Worm (Caenorhabditis elegans) whole organism, L1 larva: Measurements from ENCODE around the gene hmg-12.

ENCODE experiments used
- C04F5.9 ChIP-seq: sonication (generic microtip); optimal IDR thresholded peaks from 2 replicates; lab custom pipeline; 2016; ENCODE audit warnings: missing genetic modification characterization, missing compliant biosample characterization
- C16A3.4 ChIP-seq: fragments of 150-350 bp; optimal IDR thresholded peaks from 2 replicates; lab custom pipeline; 2014; ENCODE audit warnings: missing biosample characterization, missing genetic modification characterization
- C34B4.2 ChIP-seq: sonication (generic microtip); optimal IDR thresholded peaks from 2 replicates; lab custom pipeline; 2017; ENCODE audit warnings: mild to moderate bottlenecking, missing genetic modification characterization, missing compliant biosample characterization
- F16B12.6 ChIP-seq: fragments of 150-350 bp; optimal IDR thresholded peaks from 2 replicates; lab custom pipeline; 2014; ENCODE audit warnings: missing biosample characterization, missing genetic modification characterization
- aha-1 ChIP-seq: fragments of 150-350 bp; optimal IDR thresholded peaks from 2 replicates; lab custom pipeline; 2014; ENCODE audit warnings: missing biosample characterization, missing genetic modification characterization
- aly-2 ChIP-seq: fragments of 150-350 bp; optimal IDR thresholded peaks from 2 replicates; lab custom pipeline; 2014; ENCODE audit warnings: missing biosample characterization, missing genetic modification characterization
- blmp-1 ChIP-seq: fragments of 150-350 bp; optimal IDR thresholded peaks from 2 replicates; lab custom pipeline; 2014; ENCODE audit warnings: missing biosample characterization, missing genetic modification characterization
- ceh-82 ChIP-seq, 3 experiments: fragments of 150-350 bp in 1 of 3; sonication (generic microtip) in 2 of 3; optimal IDR thresholded peaks; 2 replicates each; lab custom pipeline; 2014 to 2017; ENCODE audit warnings: missing biosample characterization in 3 of 3, missing genetic modification characterization in 3 of 3
- ceh-90 ChIP-seq: sonication (generic microtip); optimal IDR thresholded peaks from 2 replicates; lab custom pipeline; 2016; ENCODE audit warnings: missing genetic modification characterization, missing compliant biosample characterization
- ces-1 ChIP-seq: fragments of 150-350 bp; optimal IDR thresholded peaks from 2 replicates; lab custom pipeline; 2014; ENCODE audit warnings: missing biosample characterization, missing genetic modification reagents, missing genetic modification characterization
- dpl-1 ChIP-seq, 3 experiments: fragments of 150-350 bp in 2 of 3; sonication (generic microtip) in 1 of 3; optimal IDR thresholded peaks; 2 replicates each; lab custom pipeline; 2014 to 2017; ENCODE audit warnings: missing biosample characterization in 3 of 3, missing genetic modification characterization in 3 of 3, missing genetic modification reagents in 3 of 3
- dsc-1 ChIP-seq: sonication (generic microtip); optimal IDR thresholded peaks from 2 replicates; lab custom pipeline; 2016; ENCODE audit warnings: mild to moderate bottlenecking, missing genetic modification characterization, missing compliant biosample characterization
- efl-3 ChIP-seq: fragments of 200-800 bp; sonication (Bioruptor generic); optimal IDR thresholded peaks from 2 replicates; lab custom pipeline; 2018; ENCODE audit warnings: mild to moderate bottlenecking, missing genetic modification characterization, missing compliant biosample characterization
- egl-13 ChIP-seq: sonication (generic microtip); optimal IDR thresholded peaks from 2 replicates; lab custom pipeline; 2016; ENCODE audit warnings: missing genotype, missing genetic modification reagents, missing genetic modification characterization, missing compliant biosample characterization
- elt-2 ChIP-seq: sonication (generic microtip); optimal IDR thresholded peaks from 2 replicates; lab custom pipeline; 2016; ENCODE audit warnings: missing genetic modification characterization, mild to moderate bottlenecking, inconsistent platforms, missing compliant biosample characterization, missing genetic modification reagents
- ets-5 ChIP-seq: fragments of 200-800 bp; sonication (Bioruptor generic); IDR thresholded peaks from 2 replicates; pipeline ENCODE4 v1.3.6; 2022; ENCODE audit warnings: missing genetic modification characterization, missing compliant biosample characterization
- fkh-4 ChIP-seq: sonication (generic microtip); optimal IDR thresholded peaks from 2 replicates; lab custom pipeline; 2016; ENCODE audit warnings: missing compliant biosample characterization, missing genetic modification characterization, borderline replicate concordance
- grh-1 ChIP-seq: fragments of 200-800 bp; sonication (Bioruptor generic); IDR thresholded peaks from 2 replicates; pipeline ENCODE4 v1.3.6; 2022; ENCODE audit warnings: missing genetic modification reagents, missing genetic modification characterization, missing compliant biosample characterization
- hlh-17 ChIP-seq: fragments of 200-800 bp; sonication (Bioruptor generic); optimal IDR thresholded peaks from 2 replicates; lab custom pipeline; 2018; ENCODE audit warnings: missing genetic modification characterization, mild to moderate bottlenecking, missing compliant biosample characterization, moderate library complexity, borderline replicate concordance
- hpl-2 ChIP-seq: fragments of 150-350 bp; optimal IDR thresholded peaks from 2 replicates; lab custom pipeline; 2014; ENCODE audit warnings: missing biosample characterization, missing genetic modification reagents, missing genetic modification characterization
- lin-13 ChIP-seq: fragments of 150-350 bp; optimal IDR thresholded peaks from 2 replicates; lab custom pipeline; 2014; ENCODE audit warnings: missing biosample characterization, missing genetic modification reagents, missing genetic modification characterization
- lin-15B ChIP-seq: fragments of 150-350 bp; sonication (generic microtip); optimal IDR thresholded peaks from 3 replicates; lab custom pipeline; 2014; ENCODE audit warnings: missing biosample characterization, missing genetic modification characterization
- lin-35 ChIP-seq, 2 experiments: fragments of 150-350 bp; optimal IDR thresholded peaks; 2 replicates each; lab custom pipeline; 2014; ENCODE audit warnings: missing biosample characterization in 2 of 2, missing genetic modification characterization in 2 of 2, missing genetic modification reagents in 2 of 2
- mef-2 ChIP-seq: fragments of 150-350 bp; optimal IDR thresholded peaks from 2 replicates; lab custom pipeline; 2014; ENCODE audit warnings: missing biosample characterization, missing genetic modification characterization
- nhr-11 ChIP-seq: fragments of 150-350 bp; optimal IDR thresholded peaks from 2 replicates; lab custom pipeline; 2014; ENCODE audit warnings: missing biosample characterization, missing genetic modification characterization
- nhr-12 ChIP-seq: sonication (generic microtip); optimal IDR thresholded peaks from 2 replicates; lab custom pipeline; 2017; ENCODE audit warnings: missing biosample characterization, missing genetic modification characterization
- nhr-19 ChIP-seq: fragments of 200-800 bp; sonication (Bioruptor generic); conservative IDR thresholded peaks from 2 replicates; pipeline ENCODE4 v1.3.6; 2022; ENCODE audit warnings: missing genetic modification characterization, missing compliant biosample characterization
- nhr-20 ChIP-seq: sonication (generic microtip); optimal IDR thresholded peaks from 2 replicates; lab custom pipeline; 2016; ENCODE audit warnings: mild to moderate bottlenecking, missing genetic modification characterization, missing compliant biosample characterization
- nhr-237 ChIP-seq: fragments of 150-350 bp; optimal IDR thresholded peaks from 2 replicates; lab custom pipeline; 2014; ENCODE audit warnings: missing biosample characterization, missing genetic modification characterization
- nhr-28 ChIP-seq: fragments of 150-350 bp; optimal IDR thresholded peaks from 2 replicates; lab custom pipeline; 2014; ENCODE audit warnings: missing biosample characterization, missing genetic modification characterization
- nhr-71 ChIP-seq: sonication (generic microtip); optimal IDR thresholded peaks from 2 replicates; lab custom pipeline; 2016; ENCODE audit warnings: mild to moderate bottlenecking, missing genetic modification characterization, moderate library complexity, missing compliant biosample characterization
- nhr-76 ChIP-seq: sonication (generic microtip); optimal IDR thresholded peaks from 2 replicates; lab custom pipeline; 2017; ENCODE audit warnings: missing biosample characterization, missing genetic modification characterization
- nhr-77 ChIP-seq: fragments of 150-350 bp; optimal IDR thresholded peaks from 2 replicates; lab custom pipeline; 2014; ENCODE audit warnings: missing biosample characterization, missing genetic modification characterization
- nhr-84 ChIP-seq: sonication (generic microtip); optimal IDR thresholded peaks from 2 replicates; lab custom pipeline; 2017; ENCODE audit warnings: missing biosample characterization, missing genetic modification characterization
- nhr-85 ChIP-seq: sonication (generic microtip); peaks from one replicate; lab custom pipeline; 2016; ENCODE audit warnings: missing genetic modification characterization, inconsistent platforms, missing compliant biosample characterization
- nhr-90 ChIP-seq: sonication (generic microtip); optimal IDR thresholded peaks from 2 replicates; lab custom pipeline; 2016; ENCODE audit warnings: mild to moderate bottlenecking, missing genetic modification characterization, missing compliant biosample characterization; ENCODE audit not compliant: poor library complexity
- skn-1 ChIP-seq: fragments of 150-350 bp; optimal IDR thresholded peaks from 2 replicates; lab custom pipeline; 2014; ENCODE audit warnings: missing biosample characterization, missing genetic modification characterization
- snu-23 ChIP-seq: sonication (generic microtip); optimal IDR thresholded peaks from 2 replicates; lab custom pipeline; 2016; ENCODE audit warnings: missing genetic modification characterization, missing compliant biosample characterization
- sox-4 ChIP-seq: sonication (generic microtip); optimal IDR thresholded peaks from 2 replicates; lab custom pipeline; 2016; ENCODE audit warnings: missing genetic modification characterization, missing compliant biosample characterization
- sptf-1 ChIP-seq: fragments of 150-350 bp; optimal IDR thresholded peaks from 2 replicates; lab custom pipeline; 2014; ENCODE audit warnings: missing biosample characterization, missing genetic modification characterization
- swsn-7 ChIP-seq: sonication (generic microtip); optimal IDR thresholded peaks from 2 replicates; lab custom pipeline; 2016; ENCODE audit warnings: missing genetic modification characterization, missing compliant biosample characterization
- tbx-2 ChIP-seq: sonication (generic microtip); optimal IDR thresholded peaks from 2 replicates; lab custom pipeline; 2016; ENCODE audit warnings: missing genetic modification characterization, missing compliant biosample characterization
- tlp-1 ChIP-seq: fragments of 150-350 bp; optimal IDR thresholded peaks from 2 replicates; lab custom pipeline; 2014; ENCODE audit warnings: missing biosample characterization, missing genetic modification characterization
- unc-130 ChIP-seq: fragments of 150-350 bp; optimal IDR thresholded peaks from 2 replicates; lab custom pipeline; 2017; ENCODE audit warnings: missing biosample characterization, missing genetic modification characterization, inconsistent platforms
- unc-30 ChIP-seq: sonication (generic microtip); optimal IDR thresholded peaks from 2 replicates; lab custom pipeline; 2017; ENCODE audit warnings: missing biosample characterization, missing genetic modification characterization
- unc-86 ChIP-seq: sonication (generic microtip); optimal IDR thresholded peaks from 2 replicates; lab custom pipeline; 2016; ENCODE audit warnings: missing genetic modification characterization, missing compliant biosample characterization
- vab-15 ChIP-seq: sonication (generic microtip); optimal IDR thresholded peaks from 2 replicates; lab custom pipeline; 2017; ENCODE audit warnings: missing genotype, mild to moderate bottlenecking, missing genetic modification characterization, missing compliant biosample characterization
- zag-1 ChIP-seq: fragments of 150-350 bp; optimal IDR thresholded peaks from 2 replicates; lab custom pipeline; 2014; ENCODE audit warnings: missing biosample characterization, missing genetic modification characterization
- zip-4 ChIP-seq: fragments of 200-800 bp; sonication (Bioruptor generic); optimal IDR thresholded peaks from 2 replicates; lab custom pipeline; 2018; ENCODE audit warnings: mild to moderate bottlenecking, missing genetic modification characterization, moderate library complexity, missing compliant biosample characterization
- ztf-11 ChIP-seq, 2 experiments: sonication (generic microtip); optimal IDR thresholded peaks; 2 replicates each; lab custom pipeline; 2016 to 2017; ENCODE audit warnings: missing genetic modification characterization in 2 of 2, missing biosample characterization in 1 of 2, missing compliant biosample characterization in 1 of 2

Gene hmg-12

ce11 chrII:11958793-11959574, 42.7 kb downstream of the hmg-12 start (continued):
- TF ChIP-seq ces-1 (GFP tag; lab: Kevin White, UChicago) (no peak), dsc-1 (tag; lab: Kevin White, UChicago) (peak; percentile 70), nhr-11 (tag; lab: Kevin White, UChicago) (no peak), zip-4 (GFP tag; lab: Kevin White, UChicago) (no peak), F16B12.6 (tag; lab: Kevin White, UChicago) (no peak), C34B4.2 (tag; lab: Kevin White, UChicago) (no peak), lin-15B (no peak), ceh-90 (no peak), nhr-12 (no peak), vab-15 (peak; percentile 8), snu-23 (GFP tag; lab: Kevin White, UChicago) (peak; percentile 87), elt-2 (tag; lab: Kevin White, UChicago) (no peak), sptf-1 (tag; lab: Kevin White, UChicago) (no peak), swsn-7 (tag; lab: Kevin White, UChicago) (peak; percentile 65), aha-1 (tag; lab: Kevin White, UChicago) (no peak), grh-1 (no peak), lin-13 (peak; percentile 49), nhr-28 (tag; lab: Kevin White, UChicago) (no peak), hlh-17 (GFP tag; lab: Kevin White, UChicago) (no peak), tlp-1 (tag; lab: Kevin White, UChicago) (no peak), C16A3.4 (tag; lab: Kevin White, UChicago) (peak; percentile 61), nhr-84 (no peak), ets-5 (GFP tag; lab: Robert Waterston, UW) (no peak), dpl-1 (GFP tag; optimal IDR thresholded peaks at IDR 0.05; lab: Kevin White, UChicago) (peak; percentile 38 to 58 (median 42)), nhr-71 (peak; percentile 71), unc-30 (tag; lab: Kevin White, UChicago) (no peak), nhr-85 (peak; percentile 54), blmp-1 (peak; percentile 20), skn-1 (tag; lab: Kevin White, UChicago) (peak; percentile 30), hpl-2 (GFP tag; lab: Kevin White, UChicago) (no peak), unc-86 (tag; lab: Kevin White, UChicago) (peak; percentile 47), tbx-2 (tag; lab: Kevin White, UChicago) (peak; percentile 57), efl-3 (GFP tag; lab: Kevin White, UChicago) (no peak), lin-35 (GFP tag; optimal IDR thresholded peaks at IDR 0.05; lab: Kevin White, UChicago) (peak; percentile 58 to 76)

- TF ChIP-seq nhr-90 (tag; lab: Kevin White, UChicago) (peak; percentile 71), nhr-19 (GFP tag; lab: Robert Waterston, UW) (peak; percentile 77), C04F5.9 (peak; percentile 20), nhr-76 (tag; lab: Kevin White, UChicago) (no peak), grh-1 (peak; percentile 46; the same call in 1 of the 2 replicates), dsc-1 (tag; lab: Kevin White, UChicago) (peak; percentile 81), ztf-11 (tag; optimal IDR thresholded peaks at IDR 0.05; lab: Kevin White, UChicago) (peak in 1 of 2 experiments; percentile 58), aly-2 (no peak), mef-2 (tag; lab: Kevin White, UChicago) (peak; percentile 14), nhr-20 (tag; lab: Kevin White, UChicago) (peak; percentile 56), unc-130 (tag; lab: Kevin White, UChicago) (peak; percentile 60), ets-5 (GFP tag; lab: Robert Waterston, UW) (no peak), nhr-84 (no peak), zag-1 (tag; lab: Kevin White, UChicago) (no peak), nhr-77 (peak; percentile 47), nhr-237 (no peak), ceh-82 (tag; optimal IDR thresholded peaks at IDR 0.05; lab: Kevin White, UChicago) (peak; percentile 65 to 76 (median 68)), sox-4 (tag; lab: Kevin White, UChicago) (peak; percentile 27), efl-3 (GFP tag; lab: Kevin White, UChicago) (no peak), nhr-12 (no peak), egl-13 (tag; lab: Kevin White, UChicago) (peak; percentile 76), ces-1 (GFP tag; lab: Kevin White, UChicago) (no peak), nhr-85 (peak; percentile 68), fkh-4 (tag; lab: Kevin White, UChicago) (no peak), zip-4 (GFP tag; lab: Kevin White, UChicago) (peak; percentile 42)
These were observed 44.4 kb downstream of the hmg-12 start for ce11 chrII:11960596-11961217.
